Worm (Caenorhabditis elegans): Measurements from ENCODE around the gene M04D8.7.

ce11 chrIII:10030549-10030948 lies 6.7 kb upstream of the M04D8.7 start, which contains the start of gene M04D8.4:
- TF ChIP-seq F23B12.7 (tag; optimal IDR thresholded peaks at IDR 0.05; ENCODE audit: insufficient read depth) (no peak), snpc-4 (GFP tag; optimal IDR thresholded peaks at IDR 0.05) (no peak), snpc-4 (tag; optimal IDR thresholded peaks at IDR 0.05) (no peak), unc-62 (GFP tag; optimal IDR thresholded peaks at IDR 0.05) (no peak), T07F8.4 (tag; optimal IDR thresholded peaks at IDR 0.05) (no peak), athp-1 (tag; optimal IDR thresholded peaks at IDR 0.05) (no peak)
